Fruit fly (Drosophila melanogaster): Measurements from ENCODE around the gene CG11403.

DNA sequence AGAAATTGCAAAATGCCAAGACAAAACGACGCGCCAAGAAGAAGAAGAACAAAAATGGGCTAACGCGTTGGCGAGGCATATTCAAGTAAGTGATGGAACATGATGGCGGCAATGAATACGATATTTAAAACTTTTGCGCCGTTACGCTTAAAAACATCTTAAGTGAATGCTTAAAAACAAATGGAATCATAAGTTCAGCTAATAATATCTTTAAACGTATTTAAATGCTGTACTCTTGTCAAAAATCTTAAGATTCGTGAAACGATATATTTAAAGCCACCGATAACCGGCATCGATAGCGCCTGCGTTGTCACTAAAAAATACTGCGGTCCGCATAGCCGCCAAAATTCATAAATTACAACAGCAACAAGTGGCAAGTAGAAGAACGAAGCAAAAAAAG is at the start of gene CG11403:
- no peak for TF ChIP-seq EcR (GFP tag; optimal IDR thresholded peaks at IDR 0.05)
- no peak for TF ChIP-seq pan (optimal IDR thresholded peaks at IDR 0.05)
- no peak for TF ChIP-seq usp (GFP tag; optimal IDR thresholded peaks at IDR 0.05)
- TF ChIP-seq Dll (optimal IDR thresholded peaks at IDR 0.05) = no peak
- TF ChIP-seq psq (optimal IDR thresholded peaks at IDR 0.05) = no peak
- TF ChIP-seq CG8478 (optimal IDR thresholded peaks at IDR 0.05) = no peak
